Worm (Caenorhabditis elegans) whole organism, L1 larva: ENCODE data around the gene C33D9.8.

Experiments used
- ama-1 ChIP-seq: fragments of 150-350 bp; optimal IDR thresholded peaks from 2 replicates; lab custom pipeline; 2014
- lin-13 ChIP-seq: fragments of 150-350 bp; optimal IDR thresholded peaks from 2 replicates; lab custom pipeline; 2014; ENCODE audit warnings: missing biosample characterization, missing genetic modification reagents, missing genetic modification characterization
- lsy-2 ChIP-seq, 2 experiments: fragments of 150-350 bp; optimal IDR thresholded peaks; 2 replicates each; lab custom pipeline; 2014; ENCODE audit warnings: missing biosample characterization in 2 of 2, missing genetic modification characterization in 2 of 2
- nhr-11 ChIP-seq: fragments of 150-350 bp; optimal IDR thresholded peaks from 2 replicates; lab custom pipeline; 2014; ENCODE audit warnings: missing biosample characterization, missing genetic modification characterization

- TF ChIP-seq lsy-2 (tag; optimal IDR thresholded peaks at IDR 0.05; lab: Kevin White, UChicago) = no peak
- no peak for TF ChIP-seq lin-13 (GFP tag; lab: Kevin White, UChicago)
- TF ChIP-seq nhr-11 = no peak
- no peak for TF ChIP-seq ama-1 (lab: Kevin White, UChicago)
These were observed 6.3 kb upstream of the C33D9.8 start, which contains the start of gene C33D9.3 for ce11 chrIV:8792808-8793207.
